Fruit fly (Drosophila melanogaster): ENCODE measurements around the gene RIOK2.

RIOK2 gene

DNA sequence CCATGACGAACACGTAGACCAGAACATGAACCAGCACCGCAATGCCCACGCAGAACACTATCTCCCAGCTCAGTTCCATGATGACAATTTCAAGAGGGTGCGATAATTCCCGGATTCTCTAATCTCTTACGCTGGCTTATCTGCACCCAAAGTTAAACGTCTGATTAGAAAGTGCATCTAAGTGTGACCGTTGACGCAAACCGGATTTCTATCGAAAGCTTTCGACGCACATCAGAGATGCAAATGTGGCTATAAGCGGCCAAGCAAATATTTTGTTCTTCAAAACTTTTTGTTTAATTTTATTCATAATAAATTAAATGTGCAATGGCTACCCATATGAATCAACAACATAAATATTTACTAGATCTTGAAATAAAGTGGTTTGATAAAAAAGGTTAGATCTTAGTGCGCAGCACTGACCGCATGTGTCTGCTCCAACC is 3.3 kb upstream of the RIOK2 start, which contains the start of the genes Kdsr and CG11858:
Gene Kdsr (minus strand): TSS at position 177 of the 440 bp plus-strand sequence.
Gene CG11858 (plus strand): TSS at position 420 of the 440 bp plus-strand sequence.
- no peak for TF ChIP-seq N (GFP tag; optimal IDR thresholded peaks at IDR 0.05)
- no peak for TF ChIP-seq CrebA (GFP tag; optimal IDR thresholded peaks at IDR 0.05; ENCODE audit: borderline replicate concordance)
- peak; percentile 75 for TF ChIP-seq fru (GFP tag; optimal IDR thresholded peaks at IDR 0.05)
- peak; percentile 72 for TF ChIP-seq HLH106 (tag; optimal IDR thresholded peaks at IDR 0.05)
- peak; percentile 36 for TF ChIP-seq CG32264 (GFP tag; optimal IDR thresholded peaks at IDR 0.05)
- TF ChIP-seq Vsx2 (GFP tag; optimal IDR thresholded peaks at IDR 0.05; ENCODE audit: partially characterized antibody), result no peak
- TF ChIP-seq sv (GFP tag; optimal IDR thresholded peaks at IDR 0.05), result peak; percentile 67
- no peak for TF ChIP-seq Hr78 (GFP tag; optimal IDR thresholded peaks at IDR 0.05)
- TF ChIP-seq lola (GFP tag; optimal IDR thresholded peaks at IDR 0.05), result no peak
- peak; percentile 62 for TF ChIP-seq Jra (GFP tag; optimal IDR thresholded peaks at IDR 0.05)
- no peak for TF ChIP-seq jim (GFP tag; optimal IDR thresholded peaks at IDR 0.05)
- no peak for TF ChIP-seq dmrt93B (GFP tag; optimal IDR thresholded peaks at IDR 0.05)
- no peak for TF ChIP-seq pan (optimal IDR thresholded peaks at IDR 0.05)
- TF ChIP-seq Dfd (GFP tag; optimal IDR thresholded peaks at IDR 0.05), result no peak
- TF ChIP-seq Mio (GFP tag; optimal IDR thresholded peaks at IDR 0.05), result no peak
- TF ChIP-seq brk (GFP tag; optimal IDR thresholded peaks at IDR 0.05), result no peak
- peak; percentile 55 for TF ChIP-seq OdsH (GFP tag; optimal IDR thresholded peaks at IDR 0.05)
- no peak for TF ChIP-seq usp (GFP tag; optimal IDR thresholded peaks at IDR 0.05)
- peak; percentile 71 for TF ChIP-seq rgr (GFP tag; optimal IDR thresholded peaks at IDR 0.05)
- TF ChIP-seq Abd-B (GFP tag; optimal IDR thresholded peaks at IDR 0.05), result no peak
- TF ChIP-seq Rel (GFP tag; optimal IDR thresholded peaks at IDR 0.05), result no peak
- TF ChIP-seq Rel (tag; optimal IDR thresholded peaks at IDR 0.05), result peak; percentile 53
- no peak for TF ChIP-seq tai (GFP tag; optimal IDR thresholded peaks at IDR 0.05)
- peak; percentile 52 for TF ChIP-seq psq (GFP tag; optimal IDR thresholded peaks at IDR 0.05)
- peak; percentile 74 for TF ChIP-seq Sp1 (GFP tag; optimal IDR thresholded peaks at IDR 0.05)
- peak; percentile 93 for TF ChIP-seq woc (GFP tag; optimal IDR thresholded peaks at IDR 0.05)
- no peak for TF ChIP-seq dl (GFP tag; optimal IDR thresholded peaks at IDR 0.05; ENCODE audit: insufficient read depth in 1 of 2, partially characterized antibody in 2 of 2)
- TF ChIP-seq foxo (GFP tag; optimal IDR thresholded peaks at IDR 0.05), result peak; percentile 25 to 79
- peak; percentile 57 for TF ChIP-seq GATAd (GFP tag; optimal IDR thresholded peaks at IDR 0.05)
- TF ChIP-seq Hr83 (GFP tag; optimal IDR thresholded peaks at IDR 0.05; ENCODE audit: poor library complexity, severe bottlenecking), result no peak
- no peak for TF ChIP-seq sage (GFP tag; optimal IDR thresholded peaks at IDR 0.05)
- TF ChIP-seq br (GFP tag; optimal IDR thresholded peaks at IDR 0.05), result peak; percentile 72
- TF ChIP-seq h (GFP tag; optimal IDR thresholded peaks at IDR 0.05), result peak; percentile 83
- TF ChIP-seq CG9705 (GFP tag; optimal IDR thresholded peaks at IDR 0.05), result peak; percentile 72
- TF ChIP-seq Hnf4 (GFP tag; optimal IDR thresholded peaks at IDR 0.05), result no peak
- TF ChIP-seq ey (GFP tag; optimal IDR thresholded peaks at IDR 0.05), result peak; percentile 75
- no peak for TF ChIP-seq dsf (GFP tag; optimal IDR thresholded peaks at IDR 0.05; ENCODE audit: borderline replicate concordance)
- peak; percentile 99 for TF ChIP-seq Myc (optimal IDR thresholded peaks at IDR 0.05)
- no peak for TF ChIP-seq Dif (GFP tag; optimal IDR thresholded peaks at IDR 0.05; ENCODE audit: partially characterized antibody)

DNA sequence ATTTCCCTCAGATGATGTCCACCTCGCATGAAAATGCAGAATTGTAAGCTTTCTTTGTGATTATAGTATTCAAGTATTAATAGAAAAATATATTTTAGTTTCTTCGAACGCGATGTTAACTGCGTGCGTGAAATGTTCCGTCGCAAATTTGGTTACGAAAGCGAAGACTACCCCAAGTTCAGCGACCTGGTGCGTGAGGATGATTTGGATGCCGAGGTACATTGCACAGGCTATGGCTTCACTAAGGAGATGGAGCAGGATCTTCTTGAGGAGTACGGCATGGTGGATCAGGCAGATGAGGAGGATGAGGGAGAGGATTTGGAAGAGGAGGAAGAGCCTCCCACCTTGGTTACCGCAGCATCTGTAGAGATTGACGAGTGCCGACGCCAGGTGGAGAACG is 1.1 kb downstream of the RIOK2 start:
- TF ChIP-seq Mio (GFP tag; optimal IDR thresholded peaks at IDR 0.05), result no peak
- TF ChIP-seq Vsx2 (GFP tag; optimal IDR thresholded peaks at IDR 0.05; ENCODE audit: partially characterized antibody), result no peak
- no peak for TF ChIP-seq Myc (optimal IDR thresholded peaks at IDR 0.05)
- TF ChIP-seq brk (GFP tag; optimal IDR thresholded peaks at IDR 0.05), result no peak
- TF ChIP-seq h (GFP tag; optimal IDR thresholded peaks at IDR 0.05), result no peak
- no peak for TF ChIP-seq CrebA (GFP tag; optimal IDR thresholded peaks at IDR 0.05; ENCODE audit: borderline replicate concordance)
- TF ChIP-seq jim (GFP tag; optimal IDR thresholded peaks at IDR 0.05), result no peak
- TF ChIP-seq Hnf4 (GFP tag; optimal IDR thresholded peaks at IDR 0.05), result no peak
- no peak for TF ChIP-seq foxo (GFP tag; optimal IDR thresholded peaks at IDR 0.05)
- TF ChIP-seq dsf (GFP tag; optimal IDR thresholded peaks at IDR 0.05; ENCODE audit: borderline replicate concordance), result no peak
- no peak for TF ChIP-seq Hr78 (GFP tag; optimal IDR thresholded peaks at IDR 0.05)
- no peak for TF ChIP-seq CG9705 (GFP tag; optimal IDR thresholded peaks at IDR 0.05)
- no peak for TF ChIP-seq tai (GFP tag; optimal IDR thresholded peaks at IDR 0.05)
- TF ChIP-seq dl (GFP tag; optimal IDR thresholded peaks at IDR 0.05; ENCODE audit: insufficient read depth in 1 of 2, partially characterized antibody in 2 of 2), result no peak
- TF ChIP-seq Dfd (GFP tag; optimal IDR thresholded peaks at IDR 0.05), result no peak
- TF ChIP-seq br (GFP tag; optimal IDR thresholded peaks at IDR 0.05), result no peak
- TF ChIP-seq OdsH (GFP tag; optimal IDR thresholded peaks at IDR 0.05), result no peak
